Fruit fly (Drosophila melanogaster) whole organism, pupa: ENCODE results near the gene MED28.

Experiments
- CG14655 ChIP-seq: fragments of 200-800 bp; sonication (Bioruptor generic); optimal IDR thresholded peaks from 3 replicates; lab custom pipeline; 2017; ENCODE audit warnings: mild to moderate bottlenecking, missing biosample characterization, missing genetic modification reagents, missing genetic modification characterization
- CG17806 ChIP-seq: fragments of 200-800 bp; sonication (Bioruptor generic); optimal IDR thresholded peaks from 2 replicates; lab custom pipeline; 2018; ENCODE audit warnings: missing biosample characterization, mild to moderate bottlenecking, missing genetic modification characterization, moderate library complexity
- EcR ChIP-seq: fragments of 200-800 bp; sonication (Bioruptor generic); optimal IDR thresholded peaks from 3 replicates; lab custom pipeline; 2019; ENCODE audit warnings: missing biosample characterization, missing genetic modification characterization, mild to moderate bottlenecking, moderate library complexity, missing genetic modification reagents
- Pif1A ChIP-seq: fragments of 200-800 bp; sonication (Bioruptor generic); optimal IDR thresholded peaks from 3 replicates; lab custom pipeline; 2016; ENCODE audit warnings: missing biosample characterization, missing genetic modification characterization

dm6 chr3R:25438353-25438986 lies 38.3 kb upstream of the MED28 start:
- TF ChIP-seq CG14655 (GFP tag; lab: Kevin White, UChicago), result no peak
- no peak for TF ChIP-seq CG17806 (tag; lab: Kevin White, UChicago)
- TF ChIP-seq EcR (GFP tag; lab: Kevin White, UChicago), result no peak
- no peak for TF ChIP-seq Pif1A (GFP tag; lab: Kevin White, UChicago)
